Worm (Caenorhabditis elegans) whole organism, dauer: ENCODE measurements around the gene skr-7.

ENCODE experiments used
- unc-62 ChIP-seq: sonication (generic microtip); optimal IDR thresholded peaks from 2 replicates; lab custom pipeline; 2017; ENCODE audit warnings: missing biosample characterization, missing genetic modification reagents, missing genetic modification characterization

Gene skr-7

ce11 chrV:4450523-4451089 lies 28.4 kb downstream of the skr-7 start, which contains the start of gene rft-2:
TSS of gene rft-2 (minus strand) at chrV:4450563.
- no peak for TF ChIP-seq unc-62 (GFP tag; lab: Kevin White, UChicago)

ce11 chrV:4454634-4455033 lies 32.4 kb downstream of the skr-7 start, which contains the start of gene gnrr-5:
TSS of gene gnrr-5 (minus strand) at chrV:4454734.
- TF ChIP-seq unc-62 (GFP tag; lab: Kevin White, UChicago) = no peak

ce11 chrV:4471065-4471464 lies 48.8 kb downstream of the skr-7 start, which contains the start of gene T08H10.3:
TSS of gene T08H10.3 (plus strand) at chrV:4471365.
- TF ChIP-seq unc-62 (GFP tag; lab: Kevin White, UChicago) = no peak
